Worm (Caenorhabditis elegans): ENCODE results near the gene srg-39.
A peak's percentile ranks its signal among the peaks of the same experiment; 100 is the strongest.

The srg-39 gene

DNA sequence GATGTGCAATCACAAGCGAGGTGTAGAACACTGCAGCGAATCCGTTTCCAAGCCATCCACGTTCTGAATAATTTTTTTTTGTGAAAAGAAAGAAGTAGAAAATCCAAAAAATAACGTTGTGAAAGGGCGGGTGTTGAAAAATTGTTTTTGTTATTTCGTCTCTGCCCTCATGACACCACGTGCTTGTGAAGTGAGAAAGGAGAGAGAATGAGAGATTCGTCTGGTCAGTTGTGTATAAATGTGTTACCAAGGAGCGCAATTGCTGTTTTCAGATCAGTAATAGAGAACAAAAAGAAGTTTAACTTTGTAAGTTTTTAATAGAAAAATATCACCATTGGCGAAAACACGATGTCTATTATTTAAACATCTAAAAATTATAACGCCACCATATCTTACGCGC lies 31.0 kb downstream of the srg-39 start:
- no peak for TF ChIP-seq nhr-12 (tag; optimal IDR thresholded peaks at IDR 0.05)
- no peak for TF ChIP-seq ceh-82 (tag; optimal IDR thresholded peaks at IDR 0.05)
- no peak for TF ChIP-seq elt-3 (tag; optimal IDR thresholded peaks at IDR 0.05)
- no peak for TF ChIP-seq nhr-43 (tag; optimal IDR thresholded peaks at IDR 0.05; ENCODE audit: poor library complexity, severe bottlenecking)
- no peak for TF ChIP-seq elt-1 (tag; optimal IDR thresholded peaks at IDR 0.05)
- TF ChIP-seq eor-1 (tag; optimal IDR thresholded peaks at IDR 0.05), result no peak
- TF ChIP-seq nhr-237 (tag; optimal IDR thresholded peaks at IDR 0.05), result no peak
- TF ChIP-seq nhr-23 (tag; optimal IDR thresholded peaks at IDR 0.05), result peak; percentile 36
- peak; percentile 30 for TF ChIP-seq egl-5 (tag; optimal IDR thresholded peaks at IDR 0.05)
- TF ChIP-seq tbx-2 (tag; optimal IDR thresholded peaks at IDR 0.05), result no peak
- TF ChIP-seq pqm-1 (tag; optimal IDR thresholded peaks at IDR 0.05), result no peak
- no peak for TF ChIP-seq ztf-11 (tag; optimal IDR thresholded peaks at IDR 0.05)
- TF ChIP-seq ceh-28 (tag; optimal IDR thresholded peaks at IDR 0.05), result no peak
- no peak for TF ChIP-seq ama-1 (optimal IDR thresholded peaks at IDR 0.05)
- no peak for TF ChIP-seq mdl-1 (tag; optimal IDR thresholded peaks at IDR 0.05)
- TF ChIP-seq nhr-11 (tag; optimal IDR thresholded peaks at IDR 0.05), result no peak
- TF ChIP-seq snpc-4 (tag; optimal IDR thresholded peaks at IDR 0.05), result peak; percentile 30
- no peak for TF ChIP-seq fkh-10 (GFP tag; optimal IDR thresholded peaks at IDR 0.05)
- no peak for TF ChIP-seq ceh-9 (tag; optimal IDR thresholded peaks at IDR 0.05)
- no peak for TF ChIP-seq egl-27 (tag; optimal IDR thresholded peaks at IDR 0.05)
- no peak for TF ChIP-seq skn-1 (tag; optimal IDR thresholded peaks at IDR 0.05)
- TF ChIP-seq fkh-2 (tag; optimal IDR thresholded peaks at IDR 0.05), result no peak
- TF ChIP-seq nfya-1 (tag; optimal IDR thresholded peaks at IDR 0.05; ENCODE audit: insufficient read depth), result peak; percentile 57
- TF ChIP-seq ceh-16 (tag; optimal IDR thresholded peaks at IDR 0.05), result no peak
- no peak for TF ChIP-seq nhr-28 (tag; optimal IDR thresholded peaks at IDR 0.05)
- no peak for TF ChIP-seq aly-2 (tag; optimal IDR thresholded peaks at IDR 0.05)
- no peak for TF ChIP-seq jun-1 (tag; optimal IDR thresholded peaks at IDR 0.05)
- no peak for TF ChIP-seq daf-12 (tag; optimal IDR thresholded peaks at IDR 0.05)
- TF ChIP-seq lin-15B (tag; optimal IDR thresholded peaks at IDR 0.05), result peak; percentile 64
- peak; percentile 52 for TF ChIP-seq lin-39 (tag; optimal IDR thresholded peaks at IDR 0.05)
- no peak for TF ChIP-seq zag-1 (tag; optimal IDR thresholded peaks at IDR 0.05)
- no peak for TF ChIP-seq ZK546.5 (tag; optimal IDR thresholded peaks at IDR 0.05)
- no peak for TF ChIP-seq mml-1 (tag; optimal IDR thresholded peaks at IDR 0.05)
- TF ChIP-seq ztf-4 (tag; optimal IDR thresholded peaks at IDR 0.05), result no peak
- peak; percentile 69 for TF ChIP-seq pha-4 (tag; optimal IDR thresholded peaks at IDR 0.05)
- TF ChIP-seq nhr-67 (tag; optimal IDR thresholded peaks at IDR 0.05), result no peak
- TF ChIP-seq nhr-76 (tag; optimal IDR thresholded peaks at IDR 0.05), result no peak
- TF ChIP-seq R02D3.7 (tag; optimal IDR thresholded peaks at IDR 0.05), result no peak
- TF ChIP-seq nhr-77 (tag; optimal IDR thresholded peaks at IDR 0.05), result no peak
- TF ChIP-seq unc-39 (tag; optimal IDR thresholded peaks at IDR 0.05), result no peak
- peak; percentile 39 for TF ChIP-seq hmg-11 (tag; optimal IDR thresholded peaks at IDR 0.05)
- TF ChIP-seq sea-2 (GFP tag; optimal IDR thresholded peaks at IDR 0.05), result no peak
- TF ChIP-seq elt-2 (tag; optimal IDR thresholded peaks at IDR 0.05), result no peak
- no peak for TF ChIP-seq unc-62 (GFP tag; optimal IDR thresholded peaks at IDR 0.05)
- TF ChIP-seq lsy-12 (tag; optimal IDR thresholded peaks at IDR 0.05), result no peak
- TF ChIP-seq fos-1 (tag; optimal IDR thresholded peaks at IDR 0.05), result no peak
- TF ChIP-seq nhr-25 (tag; optimal IDR thresholded peaks at IDR 0.05), result no peak

- TF ChIP-seq ZK546.5 (tag; optimal IDR thresholded peaks at IDR 0.05) (no peak), pha-4 (tag; optimal IDR thresholded peaks at IDR 0.05) (no peak), ama-1 (optimal IDR thresholded peaks at IDR 0.05) (peak; percentile 54), nhr-28 (tag; optimal IDR thresholded peaks at IDR 0.05) (no peak)
Observed at ce11 chrV:11119294-11119755, 32.9 kb downstream of the srg-39 start, which contains the start of gene scb-1. Gene scb-1 (minus strand): TSS chrV:11119705.

Measured in whole organism, L3 larva.